Worm (Caenorhabditis elegans) whole organism, late embryonic: Measurements from ENCODE around the gene ceh-90.

Experiments used
- F13H6.1 ChIP-seq: sonication (generic microtip); optimal IDR thresholded peaks from 2 replicates; lab custom pipeline; 2016; ENCODE audit warnings: missing genetic modification characterization, missing compliant biosample characterization
- ama-1 ChIP-seq: fragments of 150-350 bp; optimal IDR thresholded peaks from 2 replicates; lab custom pipeline; 2014
- ceh-14 ChIP-seq: sonication (generic microtip); optimal IDR thresholded peaks from 2 replicates; lab custom pipeline; 2016; ENCODE audit warnings: missing genotype, missing genetic modification characterization, missing compliant biosample characterization
- ceh-18 ChIP-seq: sonication (generic microtip); optimal IDR thresholded peaks from 2 replicates; lab custom pipeline; 2016; ENCODE audit warnings: missing genetic modification characterization, missing compliant biosample characterization
- ceh-19 ChIP-seq: fragments of 200-800 bp; sonication (Bioruptor generic); optimal IDR thresholded peaks from 2 replicates; lab custom pipeline; 2018; ENCODE audit warnings: mild to moderate bottlenecking, missing genetic modification characterization, missing compliant biosample characterization
- ceh-22 ChIP-seq: sonication (generic microtip); optimal IDR thresholded peaks from 2 replicates; lab custom pipeline; 2017; ENCODE audit warnings: missing biosample characterization, missing genetic modification characterization
- ceh-31 ChIP-seq: sonication (generic microtip); optimal IDR thresholded peaks from 2 replicates; lab custom pipeline; 2016; ENCODE audit warnings: missing genetic modification characterization, missing compliant biosample characterization
- ceh-48 ChIP-seq: sonication (generic microtip); optimal IDR thresholded peaks from 2 replicates; lab custom pipeline; 2016; ENCODE audit warnings: missing genetic modification characterization, inconsistent platforms, missing compliant biosample characterization
- ceh-9 ChIP-seq: sonication (generic microtip); optimal IDR thresholded peaks from 2 replicates; lab custom pipeline; 2016; ENCODE audit warnings: mild to moderate bottlenecking, missing genetic modification characterization, inconsistent platforms, missing compliant biosample characterization
- dmd-4 ChIP-seq: sonication (generic microtip); optimal IDR thresholded peaks from 2 replicates; lab custom pipeline; 2016; ENCODE audit warnings: borderline replicate concordance, missing genetic modification characterization, missing compliant biosample characterization
- dve-1 ChIP-seq: sonication (generic microtip); optimal IDR thresholded peaks from 2 replicates; lab custom pipeline; 2017; ENCODE audit warnings: antibody characterized with exemption, mild to moderate bottlenecking, missing genetic modification characterization, missing compliant biosample characterization
- elt-4 ChIP-seq: sonication (generic microtip); optimal IDR thresholded peaks from 2 replicates; lab custom pipeline; 2016; ENCODE audit warnings: missing genetic modification characterization, missing compliant biosample characterization
- ets-4 ChIP-seq: sonication (generic microtip); optimal IDR thresholded peaks from 2 replicates; lab custom pipeline; 2016; ENCODE audit warnings: missing genetic modification characterization, missing compliant biosample characterization
- eyg-1 ChIP-seq: sonication (generic microtip); optimal IDR thresholded peaks from 2 replicates; lab custom pipeline; 2016; ENCODE audit warnings: missing genotype, missing genetic modification characterization, missing compliant biosample characterization
- fkh-10 ChIP-seq: fragments of 150-350 bp; optimal IDR thresholded peaks from 2 replicates; lab custom pipeline; 2014; ENCODE audit warnings: missing biosample characterization, missing genetic modification reagents, missing genetic modification characterization
- gmeb-2 ChIP-seq: sonication (generic microtip); optimal IDR thresholded peaks from 2 replicates; lab custom pipeline; 2016; ENCODE audit warnings: missing genetic modification characterization, inconsistent platforms, missing compliant biosample characterization
- hlh-13 ChIP-seq: fragments of 200-800 bp; sonication (Bioruptor generic); optimal IDR thresholded peaks from 2 replicates; lab custom pipeline; 2018; ENCODE audit warnings: mild to moderate bottlenecking, missing genetic modification characterization, missing compliant biosample characterization
- lin-11 ChIP-seq: fragments of 200-800 bp; sonication (Bioruptor generic); optimal IDR thresholded peaks from 2 replicates; lab custom pipeline; 2018; ENCODE audit warnings: mild to moderate bottlenecking, missing genetic modification characterization, missing compliant biosample characterization
- madf-2 ChIP-seq: sonication (generic microtip); optimal IDR thresholded peaks from 2 replicates; lab custom pipeline; 2017; ENCODE audit warnings: missing genetic modification characterization, missing compliant biosample characterization
- mec-3 ChIP-seq: sonication (generic microtip); optimal IDR thresholded peaks from 2 replicates; lab custom pipeline; 2016; ENCODE audit warnings: borderline replicate concordance, missing genetic modification characterization, missing compliant biosample characterization
- nfya-1 ChIP-seq: sonication (generic microtip); optimal IDR thresholded peaks from 2 replicates; lab custom pipeline; 2017; ENCODE audit warnings: missing genetic modification characterization, mild to moderate bottlenecking, missing compliant biosample characterization, antibody characterized with exemption, moderate library complexity
- nhr-11 ChIP-seq: fragments of 150-350 bp; optimal IDR thresholded peaks from 2 replicates; lab custom pipeline; 2014; ENCODE audit warnings: missing biosample characterization, missing genetic modification characterization
- nhr-232 ChIP-seq: sonication (generic microtip); optimal IDR thresholded peaks from 2 replicates; lab custom pipeline; 2016; ENCODE audit warnings: missing genetic modification characterization, missing compliant biosample characterization
- npax-4 ChIP-seq: sonication (generic microtip); optimal IDR thresholded peaks from 2 replicates; lab custom pipeline; 2016; ENCODE audit warnings: missing genetic modification characterization, missing compliant biosample characterization
- odd-2 ChIP-seq: sonication (generic microtip); optimal IDR thresholded peaks from 2 replicates; lab custom pipeline; 2017; ENCODE audit warnings: antibody characterized with exemption, mild to moderate bottlenecking, missing genetic modification characterization, missing compliant biosample characterization
- pat-9 ChIP-seq: fragments of 200-800 bp; sonication (Bioruptor generic); optimal IDR thresholded peaks from 2 replicates; lab custom pipeline; 2018; ENCODE audit warnings: mild to moderate bottlenecking, missing genetic modification characterization, moderate library complexity, missing compliant biosample characterization
- pax-1 ChIP-seq: fragments of 150-350 bp; optimal IDR thresholded peaks from 2 replicates; lab custom pipeline; 2014; ENCODE audit warnings: missing biosample characterization, missing genetic modification characterization
- pha-2 ChIP-seq: sonication (generic microtip); optimal IDR thresholded peaks from 2 replicates; lab custom pipeline; 2017; ENCODE audit warnings: mild to moderate bottlenecking, missing genetic modification characterization, missing compliant biosample characterization
- pha-4 ChIP-seq: fragments of 150-350 bp; optimal IDR thresholded peaks from 2 replicates; lab custom pipeline; 2018; ENCODE audit warnings: missing biosample characterization, missing genetic modification reagents, missing genetic modification characterization
- pqm-1 ChIP-seq: sonication (generic microtip); optimal IDR thresholded peaks from 2 replicates; lab custom pipeline; 2016; ENCODE audit warnings: missing genetic modification characterization, missing compliant biosample characterization
- pros-1 ChIP-seq: fragments of 150-350 bp; optimal IDR thresholded peaks from 2 replicates; lab custom pipeline; 2014; ENCODE audit warnings: missing biosample characterization, missing genetic modification reagents, missing genetic modification characterization
- rnt-1 ChIP-seq: sonication (generic microtip); optimal IDR thresholded peaks from 2 replicates; lab custom pipeline; 2016; ENCODE audit warnings: missing genetic modification characterization, missing compliant biosample characterization
- sdc-2 ChIP-seq: sonication (generic microtip); optimal IDR thresholded peaks from 2 replicates; lab custom pipeline; 2016; ENCODE audit warnings: missing genotype, missing genetic modification characterization, missing compliant biosample characterization
- sox-2 ChIP-seq: fragments of 200-800 bp; sonication (Bioruptor generic); IDR thresholded peaks from 2 replicates; pipeline ENCODE4 v1.3.6; 2022; ENCODE audit warnings: missing genetic modification reagents, missing genetic modification characterization, missing compliant biosample characterization
- syd-9 ChIP-seq: sonication (generic microtip); optimal IDR thresholded peaks from 2 replicates; lab custom pipeline; 2016; ENCODE audit warnings: mild to moderate bottlenecking, missing genetic modification characterization, moderate library complexity, missing compliant biosample characterization
- tbx-2 ChIP-seq: sonication (generic microtip); optimal IDR thresholded peaks from 2 replicates; lab custom pipeline; 2016; ENCODE audit warnings: missing genetic modification characterization, missing compliant biosample characterization
- unc-42 ChIP-seq: sonication (generic microtip); optimal IDR thresholded peaks from 2 replicates; lab custom pipeline; 2016; ENCODE audit warnings: missing genotype, missing genetic modification characterization, missing compliant biosample characterization
- unc-55 ChIP-seq: sonication (generic microtip); optimal IDR thresholded peaks from 2 replicates; lab custom pipeline; 2017; ENCODE audit warnings: missing biosample characterization, missing genetic modification reagents, missing genetic modification characterization

ceh-90 gene

ce11 chrX:14146740-14147140 lies 10.1 kb downstream of the ceh-90 start (continued):
- TF ChIP-seq sdc-2 (tag; lab: Kevin White, UChicago) (no peak), unc-42 (tag; lab: Kevin White, UChicago) (peak; percentile 28), pha-2 (tag; lab: Kevin White, UChicago) (no peak), ceh-14 (tag; lab: Kevin White, UChicago) (no peak), eyg-1 (tag; lab: Kevin White, UChicago) (no peak), madf-2 (tag; lab: Kevin White, UChicago) (no peak), ceh-18 (peak; percentile 75), dmd-4 (no peak), odd-2 (tag; lab: Kevin White, UChicago) (no peak), tbx-2 (peak; percentile 42), pros-1 (tag; lab: Kevin White, UChicago) (peak; percentile 65), gmeb-2 (tag; lab: Kevin White, UChicago) (no peak), ets-4 (tag; lab: Kevin White, UChicago) (no peak), ceh-31 (tag; lab: Kevin White, UChicago) (peak; percentile 22), pha-4 (tag; lab: Kevin White, UChicago) (no peak)

DNA sequence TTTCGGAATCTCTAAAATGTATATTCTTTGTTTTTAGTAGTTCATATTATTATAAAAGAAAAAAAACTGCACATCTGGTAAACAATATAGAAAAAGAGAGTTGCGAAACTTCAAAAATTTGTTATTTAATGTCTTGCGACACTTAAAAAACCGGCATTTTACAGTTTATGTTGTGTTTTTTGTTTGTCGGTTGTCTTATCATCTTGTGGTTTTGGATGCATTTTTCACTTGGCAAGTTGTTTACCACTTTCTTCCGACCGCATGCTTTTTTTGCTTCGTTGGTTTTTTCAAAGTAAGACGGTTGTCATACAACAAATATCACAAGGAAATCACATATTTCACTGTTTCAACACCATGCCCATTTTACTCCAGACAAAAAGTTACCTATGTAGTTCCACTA lies 11.2 kb downstream of the ceh-90 start:
- TF ChIP-seq ama-1 (lab: Kevin White, UChicago), result no peak
- TF ChIP-seq eyg-1 (tag; lab: Kevin White, UChicago), result no peak
- TF ChIP-seq pqm-1 (tag; lab: Kevin White, UChicago), result no peak
- TF ChIP-seq ceh-19 (GFP tag; lab: Kevin White, UChicago), result no peak

DNA sequence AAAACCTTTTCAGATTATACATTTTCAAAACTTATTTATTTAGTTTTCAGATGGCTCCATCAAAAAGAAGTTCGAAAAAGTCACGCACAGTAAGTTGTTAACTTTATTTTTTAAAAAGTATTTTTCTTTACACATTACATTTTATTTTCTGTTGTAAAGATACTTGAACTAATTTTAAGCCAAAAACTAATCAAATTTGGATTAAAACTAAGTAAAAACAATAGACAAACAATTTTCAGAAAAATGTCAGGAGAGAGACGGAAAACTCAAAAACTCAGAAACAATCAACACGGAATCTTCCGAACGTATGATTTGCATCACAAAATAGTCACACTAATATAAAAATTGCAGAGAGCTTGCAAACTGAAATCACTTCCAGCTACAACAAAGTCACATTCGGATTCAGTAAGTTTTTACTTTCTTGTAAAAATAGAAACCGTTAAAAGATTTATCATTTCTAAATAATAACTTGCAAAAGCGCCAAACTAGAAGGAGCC lies 14.9 kb downstream of the ceh-90 start, which contains the start of gene ceh-89:
Gene ceh-89, plus strand, starts transcription at position 51 of the 497 bp plus-strand sequence.
- no peak for TF ChIP-seq ceh-48
- no peak for TF ChIP-seq rnt-1 (tag; lab: Kevin White, UChicago)

DNA sequence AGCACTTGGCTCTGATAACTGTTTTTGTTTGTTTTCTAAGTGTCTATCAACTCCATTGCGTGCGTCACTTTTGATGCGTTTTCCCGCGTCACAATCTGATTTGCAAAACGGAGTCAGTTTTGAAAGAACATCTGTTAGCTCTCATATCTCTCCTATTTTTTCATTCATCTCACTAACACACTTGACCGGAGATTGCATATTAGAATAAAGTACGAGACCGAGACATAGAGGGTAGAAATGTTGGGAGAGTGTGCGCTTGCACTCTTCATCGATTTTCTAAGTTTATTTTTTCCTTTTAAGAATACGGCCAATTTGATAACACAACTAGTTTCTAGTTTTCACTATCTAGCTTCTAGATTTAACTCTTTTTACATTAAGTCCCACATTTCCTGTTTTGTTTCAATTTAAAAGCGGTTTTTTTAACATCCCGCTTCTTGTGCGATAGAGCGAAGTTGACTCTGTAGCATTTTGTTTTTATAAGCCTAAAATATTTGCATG lies 15.4 kb downstream of the ceh-90 start:
- TF ChIP-seq unc-42 (tag; lab: Kevin White, UChicago) (peak; percentile 17), nhr-11 (no peak), ceh-48 (peak; percentile 24)
- TF ChIP-seq, all 69 proteins: peak for 2

ce11 chrX:14140040-14140439 lies 16.8 kb downstream of the ceh-90 start, which contains the start of gene nkat-1:
nkat-1 (minus strand) TSS chrX:14140140.
- TF ChIP-seq syd-9 (tag; lab: Kevin White, UChicago) (no peak), ets-4 (tag; lab: Kevin White, UChicago) (no peak), nhr-232 (tag; lab: Kevin White, UChicago) (no peak), lin-11 (tag; lab: Kevin White, UChicago) (no peak), F13H6.1 (tag; lab: Kevin White, UChicago) (no peak)

DNA sequence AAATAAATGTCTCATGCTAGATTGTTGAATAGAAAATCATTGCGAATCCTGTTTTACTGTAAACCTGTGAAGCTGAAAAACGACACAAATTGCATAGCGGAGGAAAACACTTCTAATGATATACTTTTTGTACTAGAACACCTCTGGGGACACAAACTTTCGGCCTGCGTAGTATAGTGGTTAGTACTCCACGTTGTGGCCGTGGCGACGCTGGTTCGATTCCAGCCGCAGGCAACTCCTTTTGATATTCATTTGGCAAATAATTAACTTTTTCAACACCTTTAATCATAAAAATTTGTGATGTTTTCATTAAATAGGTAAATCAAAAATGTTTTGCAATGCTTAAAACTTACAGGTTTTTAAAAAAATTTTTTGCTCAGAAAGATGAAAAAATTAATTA lies 21.9 kb downstream of the ceh-90 start:
- TF ChIP-seq elt-4 (tag; lab: Kevin White, UChicago) (no peak), pat-9 (tag; lab: Kevin White, UChicago) (no peak), fkh-10 (no peak), mec-3 (no peak), ceh-22 (tag; lab: Kevin White, UChicago) (no peak), nfya-1 (tag; lab: Kevin White, UChicago) (no peak), hlh-13 (no peak), ceh-9 (tag; lab: Kevin White, UChicago) (no peak), sox-2 (GFP tag; lab: Robert Waterston, UW) (no peak), odd-2 (tag; lab: Kevin White, UChicago) (no peak), npax-4 (tag; lab: Kevin White, UChicago) (no peak), unc-55 (GFP tag; lab: Kevin White, UChicago) (no peak), pax-1 (tag; lab: Kevin White, UChicago) (no peak), ceh-48 (no peak), dve-1 (tag; lab: Kevin White, UChicago) (no peak), gmeb-2 (tag; lab: Kevin White, UChicago) (no peak)
